Fruit fly (Drosophila melanogaster) whole organism, pupa: ENCODE measurements around the gene mkg-p.

Experiments used
- CG14655 ChIP-seq: fragments of 200-800 bp; sonication (Bioruptor generic); optimal IDR thresholded peaks from 3 replicates; lab custom pipeline; 2017; ENCODE audit warnings: mild to moderate bottlenecking, missing biosample characterization, missing genetic modification reagents, missing genetic modification characterization
- CG4496 ChIP-seq: fragments of 200-800 bp; sonication (Bioruptor generic); IDR thresholded peaks from 3 replicates; pipeline ENCODE4 v1.3.6; 2022; ENCODE audit warnings: missing biosample characterization, missing genetic modification characterization
- CG8301 ChIP-seq: fragments of 200-800 bp; sonication (Bioruptor generic); optimal IDR thresholded peaks from 2 replicates; lab custom pipeline; 2018; ENCODE audit warnings: missing biosample characterization, mild to moderate bottlenecking, missing genetic modification characterization
- CG9948 ChIP-seq: fragments of 200-800 bp; sonication (Bioruptor generic); optimal IDR thresholded peaks from 2 replicates; lab custom pipeline; 2018; ENCODE audit warnings: missing biosample characterization, mild to moderate bottlenecking, missing genetic modification characterization, moderate library complexity
- Ets98B ChIP-seq: fragments of 200-800 bp; sonication (Bioruptor generic); IDR thresholded peaks from 2 replicates; pipeline ENCODE4 v1.3.6; 2022; ENCODE audit warnings: missing biosample characterization, missing genetic modification characterization
- rn ChIP-seq: fragments of 200-800 bp; sonication (Bioruptor generic); IDR thresholded peaks from 2 replicates; pipeline ENCODE4 v1.3.6; 2022; ENCODE audit warnings: missing biosample characterization, missing genetic modification characterization

DNA sequence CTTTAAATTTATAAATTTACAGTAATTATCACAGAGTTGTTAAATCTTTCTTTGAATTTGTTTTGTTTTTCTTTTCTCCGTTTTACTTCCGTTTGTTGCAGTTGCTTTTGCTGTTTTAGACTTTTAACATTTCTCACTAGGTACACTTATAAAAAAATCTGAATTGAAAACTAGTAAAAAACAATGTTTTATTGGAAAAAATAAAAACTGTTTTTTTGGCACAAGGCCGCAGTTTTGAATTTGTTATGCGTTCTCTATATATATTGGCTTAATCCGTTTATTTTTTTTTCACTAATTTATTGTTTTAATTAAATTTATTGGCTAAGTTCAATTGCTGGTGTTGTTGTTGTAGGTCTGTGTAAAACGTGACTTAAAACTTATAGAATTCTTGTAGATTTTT is 35.0 kb upstream of the mkg-p start:
- TF ChIP-seq CG9948 (tag; lab: Kevin White, UChicago) (no peak), CG14655 (GFP tag; lab: Kevin White, UChicago) (no peak), rn (GFP tag; lab: Robert Waterston, UW) (no peak), CG8301 (tag; lab: Kevin White, UChicago) (no peak), Ets98B (GFP tag; lab: Robert Waterston, UW) (no peak), CG4496 (GFP tag; lab: Robert Waterston, UW) (no peak)
